In the genomic region with DNA sequence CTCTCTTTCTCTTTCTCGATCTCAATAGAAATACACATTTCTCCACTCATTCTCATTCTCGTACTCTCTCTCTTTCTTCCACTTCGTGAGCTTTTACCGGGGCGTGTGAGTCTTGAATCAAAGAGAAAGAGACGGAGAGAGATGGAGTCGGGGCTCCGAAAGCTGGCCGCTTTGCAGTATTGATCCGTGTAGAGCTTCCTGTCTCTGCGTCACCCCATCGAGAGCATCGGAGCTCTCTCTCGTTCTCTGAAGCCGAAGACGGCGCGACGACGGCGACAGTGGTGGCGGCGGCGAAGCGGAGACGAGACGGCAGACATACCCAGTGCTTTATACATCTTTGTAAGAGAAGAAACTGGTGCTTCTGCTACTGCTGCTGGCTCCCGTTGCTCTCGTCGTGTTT, we compare ENCODE assay signal across 5 worm cellular contexts.
TF ChIP-seq lines count a peak whose summit lies in the region.

No protein-coding gene starts in this region.

TF ChIP-seq in whole organism, L1 larva, 84 proteins besides CTCF, POLR2A, EP300 and RAD21 (continues in another document):
- TF ChIP-seq tbx-2 (tag; optimal IDR thresholded peaks at IDR 0.05; lab: Kevin White, UChicago) (peak; percentile 83), nhr-237 (tag; optimal IDR thresholded peaks at IDR 0.05; lab: Kevin White, UChicago) (no peak), blmp-1 (tag; optimal IDR thresholded peaks at IDR 0.05; lab: Kevin White, UChicago) (no peak), sup-37 (GFP tag; optimal IDR thresholded peaks at IDR 0.05; lab: Kevin White, UChicago) (no peak), mdl-1 (tag; optimal IDR thresholded peaks at IDR 0.05; lab: Kevin White, UChicago) (no peak), unc-130 (tag; optimal IDR thresholded peaks at IDR 0.05; lab: Kevin White, UChicago) (no peak), egl-13 (tag; optimal IDR thresholded peaks at IDR 0.05; lab: Kevin White, UChicago) (peak; percentile 72), lin-35 (GFP tag; optimal IDR thresholded peaks at IDR 0.05; lab: Kevin White, UChicago) (peak in 1 of 2 experiments; percentile 60), lsy-2 (tag; optimal IDR thresholded peaks at IDR 0.05; lab: Kevin White, UChicago) (peak; percentile 43 to 82), sox-4 (tag; optimal IDR thresholded peaks at IDR 0.05; lab: Kevin White, UChicago) (no peak), nhr-12 (tag; optimal IDR thresholded peaks at IDR 0.05; lab: Kevin White, UChicago) (no peak), ztf-11 (tag; optimal IDR thresholded peaks at IDR 0.05; lab: Kevin White, UChicago) (no peak), aha-1 (tag; optimal IDR thresholded peaks at IDR 0.05; lab: Kevin White, UChicago) (no peak), lin-14 (GFP tag; optimal IDR thresholded peaks at IDR 0.05; lab: Kevin White, UChicago) (peak; percentile 96), elt-3 (tag; optimal IDR thresholded peaks at IDR 0.05; lab: Kevin White, UChicago) (no peak), unc-30 (tag; optimal IDR thresholded peaks at IDR 0.05; lab: Kevin White, UChicago) (no peak), Y116A8C.19 (tag; optimal IDR thresholded peaks at IDR 0.05; lab: Kevin White, UChicago; ENCODE audit: borderline replicate concordance) (no peak), grh-1 (GFP tag; IDR thresholded peaks at IDR 0.05; lab: Robert Waterston, UW) (no peak)

TF ChIP-seq in whole organism, L3 larva, 47 proteins besides CTCF, POLR2A, EP300 and RAD21 (continues in another document):
- TF ChIP-seq lin-39 (tag; optimal IDR thresholded peaks at IDR 0.05; lab: Kevin White, UChicago) = peak; percentile 83
- peak; percentile 76 for TF ChIP-seq fkh-10 (GFP tag; optimal IDR thresholded peaks at IDR 0.05; lab: Kevin White, UChicago)
- TF ChIP-seq tbx-2 (tag; optimal IDR thresholded peaks at IDR 0.05; lab: Kevin White, UChicago) = peak; percentile 49
- peak; percentile 15 for TF ChIP-seq skn-1 (tag; optimal IDR thresholded peaks at IDR 0.05; lab: Kevin White, UChicago)
- TF ChIP-seq nhr-23 (tag; optimal IDR thresholded peaks at IDR 0.05; lab: Kevin White, UChicago) = no peak
- TF ChIP-seq egl-5 (tag; optimal IDR thresholded peaks at IDR 0.05; lab: Kevin White, UChicago) = peak; percentile 71
- no peak for TF ChIP-seq nhr-76 (tag; optimal IDR thresholded peaks at IDR 0.05; lab: Kevin White, UChicago)
- TF ChIP-seq mdl-1 (tag; optimal IDR thresholded peaks at IDR 0.05; lab: Kevin White, UChicago) = peak; percentile 5
- TF ChIP-seq nfya-1 (tag; optimal IDR thresholded peaks at IDR 0.05; lab: Kevin White, UChicago; ENCODE audit: insufficient read depth) = peak; percentile 92
- TF ChIP-seq elt-2 (tag; optimal IDR thresholded peaks at IDR 0.05; lab: Kevin White, UChicago) = no peak
- TF ChIP-seq lin-15B (tag; optimal IDR thresholded peaks at IDR 0.05; lab: Kevin White, UChicago) = peak; percentile 37
- TF ChIP-seq ceh-28 (tag; optimal IDR thresholded peaks at IDR 0.05; lab: Kevin White, UChicago) = peak; percentile 74
- TF ChIP-seq R02D3.7 (tag; optimal IDR thresholded peaks at IDR 0.05; lab: Kevin White, UChicago) = peak; percentile 25
- no peak for TF ChIP-seq sea-2 (GFP tag; optimal IDR thresholded peaks at IDR 0.05; lab: Kevin White, UChicago)
- peak; percentile 22 for TF ChIP-seq zag-1 (tag; optimal IDR thresholded peaks at IDR 0.05; lab: Kevin White, UChicago)
- peak; percentile 80 for TF ChIP-seq hmg-11 (tag; optimal IDR thresholded peaks at IDR 0.05; lab: Kevin White, UChicago)
- no peak for TF ChIP-seq fkh-2 (tag; optimal IDR thresholded peaks at IDR 0.05; lab: Kevin White, UChicago)
- peak; percentile 48 for TF ChIP-seq lsy-12 (tag; optimal IDR thresholded peaks at IDR 0.05; lab: Kevin White, UChicago)

TF ChIP-seq in whole organism, early embryonic, 17 proteins besides CTCF, POLR2A, EP300 and RAD21:
- TF ChIP-seq sea-1 (GFP tag; conservative IDR thresholded peaks at IDR 0.05; lab: Robert Waterston, UW) (no peak), hmg-4 (GFP tag; optimal IDR thresholded peaks at IDR 0.05; lab: Kevin White, UChicago) (peak; percentile 62)
TF ChIP-seq in whole organism, early embryonic: peak in this region for 1.

TF ChIP-seq in whole organism, midembryonic, 9 proteins besides CTCF, POLR2A, EP300 and RAD21:
- TF ChIP-seq med-1 (GFP tag; optimal IDR thresholded peaks at IDR 0.05; lab: Kevin White, UChicago; ENCODE audit: insufficient read depth) (no peak), cog-1 (tag; optimal IDR thresholded peaks at IDR 0.05; lab: Kevin White, UChicago) (peak; percentile 36), T22C8.4 (GFP tag; IDR thresholded peaks at IDR 0.05; lab: Robert Waterston, UW) (peak; percentile 81), ztf-23 (GFP tag; IDR thresholded peaks at IDR 0.05; lab: Robert Waterston, UW) (no peak), klf-2 (GFP tag; conservative IDR thresholded peaks at IDR 0.05; lab: Robert Waterston, UW) (no peak), ztf-29 (GFP tag; IDR thresholded peaks at IDR 0.05; lab: Robert Waterston, UW) (no peak)

TF ChIP-seq in whole organism, young adult, 124 proteins besides CTCF, POLR2A, EP300 and RAD21 (continues in another document):
- TF ChIP-seq nhr-179 (tag; optimal IDR thresholded peaks at IDR 0.05; lab: Kevin White, UChicago) = no peak
- TF ChIP-seq B0261.1 (tag; optimal IDR thresholded peaks at IDR 0.05; lab: Kevin White, UChicago) = no peak
- no peak for TF ChIP-seq madf-3 (GFP tag; IDR thresholded peaks at IDR 0.05; lab: Robert Waterston, UW)
- TF ChIP-seq lin-54 (GFP tag; optimal IDR thresholded peaks at IDR 0.05; lab: Kevin White, UChicago) = no peak
- peak; percentile 51; the same call in 1 of the 2 replicates for TF ChIP-seq hmg-1.2 (GFP tag; IDR thresholded peaks at IDR 0.05; lab: Robert Waterston, UW)
- no peak for TF ChIP-seq lsl-1 (GFP tag; optimal IDR thresholded peaks at IDR 0.05; lab: Kevin White, UChicago)
- no peak for TF ChIP-seq lin-26 (GFP tag; IDR thresholded peaks at IDR 0.05; lab: Robert Waterston, UW)
- TF ChIP-seq nfyb-1 (GFP tag; IDR thresholded peaks at IDR 0.05; lab: Robert Waterston, UW) = peak; percentile 73
- no peak for TF ChIP-seq attf-3 (GFP tag; conservative IDR thresholded peaks at IDR 0.05; lab: Robert Waterston, UW)
- no peak for TF ChIP-seq ztf-22 (GFP tag; optimal IDR thresholded peaks at IDR 0.05; lab: Kevin White, UChicago)
- TF ChIP-seq nfya-2 (GFP tag; IDR thresholded peaks at IDR 0.05; lab: Robert Waterston, UW) = no peak
- no peak for TF ChIP-seq unc-62 (GFP tag; optimal IDR thresholded peaks at IDR 0.05; lab: Kevin White, UChicago)
- TF ChIP-seq unc-130 (GFP tag; optimal IDR thresholded peaks at IDR 0.05; lab: Kevin White, UChicago) = no peak
- peak; percentile 26 for TF ChIP-seq F52B5.7 (tag; optimal IDR thresholded peaks at IDR 0.05; lab: Kevin White, UChicago)
- peak; percentile 48 for TF ChIP-seq attf-5 (GFP tag; optimal IDR thresholded peaks at IDR 0.05; lab: Kevin White, UChicago)
- TF ChIP-seq hsf-1 (GFP tag; IDR thresholded peaks at IDR 0.05; lab: Robert Waterston, UW) = no peak
- TF ChIP-seq hmg-20 (GFP tag; IDR thresholded peaks at IDR 0.05; lab: Robert Waterston, UW) = no peak
- TF ChIP-seq die-1 (tag; optimal IDR thresholded peaks at IDR 0.05; lab: Kevin White, UChicago) = no peak
- no peak for TF ChIP-seq Y79H2A.3 (GFP tag; conservative IDR thresholded peaks at IDR 0.05; lab: Robert Waterston, UW)
- TF ChIP-seq let-526 (GFP tag; IDR thresholded peaks at IDR 0.05; lab: Robert Waterston, UW) = no peak
- no peak for TF ChIP-seq akir-1 (GFP tag; optimal IDR thresholded peaks at IDR 0.05; lab: Kevin White, UChicago)
- TF ChIP-seq egrh-3 (GFP tag; IDR thresholded peaks at IDR 0.05; lab: Robert Waterston, UW) = peak; percentile 80
- TF ChIP-seq ceh-27 (GFP tag; optimal IDR thresholded peaks at IDR 0.05; lab: Kevin White, UChicago) = peak; percentile 58
- TF ChIP-seq pbrm-1 (GFP tag; IDR thresholded peaks at IDR 0.05; lab: Robert Waterston, UW) = 0 out of 2 replicates have a peak, but pooled peaks have one; percentile 24
- no peak for TF ChIP-seq lsy-27 (tag; optimal IDR thresholded peaks at IDR 0.05; lab: Kevin White, UChicago; ENCODE audit: borderline replicate concordance, insufficient read depth)
- TF ChIP-seq F39B2.1 (GFP tag; IDR thresholded peaks at IDR 0.05; lab: Robert Waterston, UW) = no peak
- TF ChIP-seq sea-2 (GFP tag; IDR thresholded peaks at IDR 0.05; lab: Robert Waterston, UW) = no peak
- no peak for TF ChIP-seq ztf-26 (tag; optimal IDR thresholded peaks at IDR 0.05; lab: Kevin White, UChicago)
- peak; percentile 63; the same call in 1 of the 2 replicates for TF ChIP-seq K11D2.4 (GFP tag; IDR thresholded peaks at IDR 0.05; lab: Robert Waterston, UW)
- TF ChIP-seq lin-40 (tag; optimal IDR thresholded peaks at IDR 0.05; lab: Kevin White, UChicago) = peak; percentile 75
- TF ChIP-seq mcd-1 (GFP tag; IDR thresholded peaks at IDR 0.05; lab: Robert Waterston, UW) = peak; percentile 56; the same call in 1 of the 2 replicates
- TF ChIP-seq ceh-58 (GFP tag; IDR thresholded peaks at IDR 0.05; lab: Robert Waterston, UW) = no peak
- no peak for TF ChIP-seq nhr-27 (tag; optimal IDR thresholded peaks at IDR 0.05; lab: Kevin White, UChicago)
- no peak for TF ChIP-seq B0035.1 (tag; optimal IDR thresholded peaks at IDR 0.05; lab: Kevin White, UChicago)
- no peak for TF ChIP-seq sdz-38 (tag; optimal IDR thresholded peaks at IDR 0.05; lab: Kevin White, UChicago)
- no peak for TF ChIP-seq dpff-1 (tag; optimal IDR thresholded peaks at IDR 0.05; lab: Kevin White, UChicago)
- TF ChIP-seq aptf-2 (GFP tag; conservative IDR thresholded peaks at IDR 0.05; lab: Robert Waterston, UW) = no peak
- TF ChIP-seq zfh-2 (GFP tag; conservative IDR thresholded peaks at IDR 0.05; lab: Robert Waterston, UW) = peak; percentile 98
- 0 out of 2 replicates have a peak, but pooled peaks have one; percentile 20 for TF ChIP-seq F33H1.4 (GFP tag; IDR thresholded peaks at IDR 0.05; lab: Robert Waterston, UW)
- TF ChIP-seq lin-35 (GFP tag; optimal IDR thresholded peaks at IDR 0.05; lab: Kevin White, UChicago) = peak in 1 of 3 experiments; percentile 45
- TF ChIP-seq ztf-3 (GFP tag; optimal IDR thresholded peaks at IDR 0.05; lab: Kevin White, UChicago) = no peak
- peak; percentile 50 for TF ChIP-seq chd-7 (tag; optimal IDR thresholded peaks at IDR 0.05; lab: Kevin White, UChicago)
- TF ChIP-seq ZK185.1 (tag; optimal IDR thresholded peaks at IDR 0.05; lab: Kevin White, UChicago; ENCODE audit: poor library complexity, severe bottlenecking) = no peak
- TF ChIP-seq atf-7 (tag; optimal IDR thresholded peaks at IDR 0.05; lab: Kevin White, UChicago) = peak; percentile 16
- 0 out of 2 replicates have a peak, but pooled peaks have one; percentile 34 for TF ChIP-seq F37B4.10 (GFP tag; IDR thresholded peaks at IDR 0.05; lab: Robert Waterston, UW)
- TF ChIP-seq madf-10 (tag; optimal IDR thresholded peaks at IDR 0.05; lab: Kevin White, UChicago) = peak; percentile 94
- TF ChIP-seq ccch-3 (GFP tag; optimal IDR thresholded peaks at IDR 0.05; lab: Kevin White, UChicago) = no peak

Comparison
In these comparisons a context has a peak if more than half of its experiments do, and no peak if none do; other contexts are left out.
1. Of the 8 proteins assayed by ChIP-seq in both whole organism, young adult and whole organism, L1 larva: peak only in whole organism, young adult: none; only in whole organism, L1 larva: efl-1 and snpc-4; in both: none; in neither: 5; mixed calls (peak in some experiments, not most) for 1.